Worm (Caenorhabditis elegans) whole organism, L3 larva: ENCODE measurements around the gene spe-26.

Experiments
- R02D3.7 ChIP-seq: fragments of 150-350 bp; optimal IDR thresholded peaks from 2 replicates; lab custom pipeline; 2014; ENCODE audit warnings: missing biosample characterization, missing genetic modification characterization
- aly-2 ChIP-seq: fragments of 150-350 bp; optimal IDR thresholded peaks from 2 replicates; lab custom pipeline; 2014; ENCODE audit warnings: missing biosample characterization, missing genetic modification characterization
- ama-1 ChIP-seq: fragments of 150-350 bp; optimal IDR thresholded peaks from 2 replicates; lab custom pipeline; 2018
- ceh-16 ChIP-seq: sonication (generic microtip); optimal IDR thresholded peaks from 2 replicates; lab custom pipeline; 2017; ENCODE audit warnings: missing biosample characterization, missing genetic modification characterization
- ceh-28 ChIP-seq: fragments of 150-350 bp; optimal IDR thresholded peaks from 2 replicates; lab custom pipeline; 2014; ENCODE audit warnings: missing biosample characterization, missing genetic modification reagents, missing genetic modification characterization
- ceh-82 ChIP-seq: fragments of 150-350 bp; optimal IDR thresholded peaks from 2 replicates; lab custom pipeline; 2014; ENCODE audit warnings: missing biosample characterization, missing genetic modification characterization
- daf-12 ChIP-seq: fragments of 150-350 bp; optimal IDR thresholded peaks from 2 replicates; lab custom pipeline; 2014; ENCODE audit warnings: missing biosample characterization, missing genetic modification reagents, missing genetic modification characterization
- egl-27 ChIP-seq: sonication (generic microtip); optimal IDR thresholded peaks from 4 replicates; lab custom pipeline; 2017; ENCODE audit warnings: missing biosample characterization, missing genetic modification reagents, missing genetic modification characterization
- egl-5 ChIP-seq: fragments of 150-350 bp; optimal IDR thresholded peaks from 2 replicates; lab custom pipeline; 2017; ENCODE audit warnings: missing biosample characterization, missing genetic modification reagents, missing genetic modification characterization, inconsistent platforms
- elt-1 ChIP-seq: fragments of 150-350 bp; optimal IDR thresholded peaks from 2 replicates; lab custom pipeline; 2014; ENCODE audit warnings: missing biosample characterization, missing genetic modification characterization
- elt-2 ChIP-seq: sonication (generic microtip); optimal IDR thresholded peaks from 2 replicates; lab custom pipeline; 2016; ENCODE audit warnings: missing genetic modification reagents, mild to moderate bottlenecking, missing genetic modification characterization, missing compliant biosample characterization
- elt-3 ChIP-seq, 3 experiments: fragments of 150-350 bp in 1 of 3; sonication (generic microtip) in 2 of 3; optimal IDR thresholded peaks; 2 replicates in 2 of 3; 4 replicates in 1 of 3; lab custom pipeline; 2014 to 2017; ENCODE audit warnings: missing biosample characterization in 3 of 3, missing genetic modification characterization in 3 of 3
- fkh-10 ChIP-seq: sonication (generic microtip); optimal IDR thresholded peaks from 2 replicates; lab custom pipeline; 2017; ENCODE audit warnings: missing biosample characterization, missing genetic modification reagents, missing genetic modification characterization
- fkh-2 ChIP-seq: fragments of 150-350 bp; optimal IDR thresholded peaks from 2 replicates; lab custom pipeline; 2014; ENCODE audit warnings: missing biosample characterization, missing genetic modification reagents, missing genetic modification characterization
- hmg-11 ChIP-seq: sonication (generic microtip); optimal IDR thresholded peaks from 2 replicates; lab custom pipeline; 2016; ENCODE audit warnings: missing genetic modification characterization, missing compliant biosample characterization
- jun-1 ChIP-seq: fragments of 150-350 bp; optimal IDR thresholded peaks from 2 replicates; lab custom pipeline; 2014; ENCODE audit warnings: missing biosample characterization, missing genetic modification reagents, missing genetic modification characterization
- lin-15B ChIP-seq: fragments of 150-350 bp; optimal IDR thresholded peaks from 2 replicates; lab custom pipeline; 2014; ENCODE audit warnings: missing biosample characterization, missing genetic modification characterization
- lin-39 ChIP-seq: fragments of 150-350 bp; optimal IDR thresholded peaks from 2 replicates; lab custom pipeline; 2018; ENCODE audit warnings: missing biosample characterization, missing genetic modification reagents, missing genetic modification characterization
- nfya-1 ChIP-seq: sonication (generic microtip); optimal IDR thresholded peaks from 2 replicates; lab custom pipeline; 2017; ENCODE audit warnings: missing genetic modification characterization, mild to moderate bottlenecking, missing compliant biosample characterization, antibody characterized with exemption, moderate library complexity; ENCODE audit not compliant: insufficient read depth
- nhr-11 ChIP-seq: fragments of 150-350 bp; optimal IDR thresholded peaks from 2 replicates; lab custom pipeline; 2014; ENCODE audit warnings: missing biosample characterization, missing genetic modification characterization
- nhr-12 ChIP-seq: fragments of 150-350 bp; optimal IDR thresholded peaks from 2 replicates; lab custom pipeline; 2014; ENCODE audit warnings: missing biosample characterization, missing genetic modification characterization
- nhr-237 ChIP-seq: fragments of 150-350 bp; optimal IDR thresholded peaks from 2 replicates; lab custom pipeline; 2014; ENCODE audit warnings: missing biosample characterization, missing genetic modification characterization
- nhr-25 ChIP-seq: sonication (generic microtip); optimal IDR thresholded peaks from 2 replicates; lab custom pipeline; 2017; ENCODE audit warnings: missing biosample characterization, missing genetic modification characterization
- nhr-28 ChIP-seq: fragments of 150-350 bp; optimal IDR thresholded peaks from 2 replicates; lab custom pipeline; 2014; ENCODE audit warnings: missing biosample characterization, missing genetic modification characterization
- nhr-67 ChIP-seq: fragments of 150-350 bp; optimal IDR thresholded peaks from 2 replicates; lab custom pipeline; 2014; ENCODE audit warnings: missing biosample characterization, missing genetic modification characterization
- nhr-77 ChIP-seq: fragments of 150-350 bp; optimal IDR thresholded peaks from 2 replicates; lab custom pipeline; 2014; ENCODE audit warnings: missing biosample characterization, missing genetic modification characterization
- pha-4 ChIP-seq: fragments of 150-350 bp; optimal IDR thresholded peaks from 2 replicates; lab custom pipeline; 2014; ENCODE audit warnings: missing biosample characterization, missing genetic modification reagents, missing genetic modification characterization
- sea-2 ChIP-seq: fragments of 150-350 bp; sonication (generic microtip); optimal IDR thresholded peaks from 4 replicates; lab custom pipeline; 2014; ENCODE audit warnings: missing biosample characterization, missing genetic modification reagents, missing genetic modification characterization
- skn-1 ChIP-seq: fragments of 150-350 bp; optimal IDR thresholded peaks from 2 replicates; lab custom pipeline; 2014; ENCODE audit warnings: missing biosample characterization, missing genetic modification characterization
- snpc-4 ChIP-seq: fragments of 150-350 bp; optimal IDR thresholded peaks from 2 replicates; lab custom pipeline; 2014; ENCODE audit warnings: missing biosample characterization, missing genetic modification characterization
- tbx-2 ChIP-seq: sonication (generic microtip); optimal IDR thresholded peaks from 2 replicates; lab custom pipeline; 2016; ENCODE audit warnings: mild to moderate bottlenecking, missing genetic modification characterization, missing compliant biosample characterization
- unc-39 ChIP-seq: sonication (generic microtip); optimal IDR thresholded peaks from 4 replicates; lab custom pipeline; 2017; ENCODE audit warnings: missing biosample characterization, missing genetic modification characterization
- unc-62 ChIP-seq: fragments of 150-350 bp; sonication (generic microtip); optimal IDR thresholded peaks from 4 replicates; lab custom pipeline; 2014; ENCODE audit warnings: missing biosample characterization, missing genetic modification reagents, missing genetic modification characterization
- zag-1 ChIP-seq: fragments of 150-350 bp; optimal IDR thresholded peaks from 2 replicates; lab custom pipeline; 2014; ENCODE audit warnings: missing biosample characterization, missing genetic modification characterization
- ztf-4 ChIP-seq: fragments of 150-350 bp; optimal IDR thresholded peaks from 2 replicates; lab custom pipeline; 2014; ENCODE audit warnings: missing biosample characterization, missing genetic modification characterization

spe-26 gene

DNA sequence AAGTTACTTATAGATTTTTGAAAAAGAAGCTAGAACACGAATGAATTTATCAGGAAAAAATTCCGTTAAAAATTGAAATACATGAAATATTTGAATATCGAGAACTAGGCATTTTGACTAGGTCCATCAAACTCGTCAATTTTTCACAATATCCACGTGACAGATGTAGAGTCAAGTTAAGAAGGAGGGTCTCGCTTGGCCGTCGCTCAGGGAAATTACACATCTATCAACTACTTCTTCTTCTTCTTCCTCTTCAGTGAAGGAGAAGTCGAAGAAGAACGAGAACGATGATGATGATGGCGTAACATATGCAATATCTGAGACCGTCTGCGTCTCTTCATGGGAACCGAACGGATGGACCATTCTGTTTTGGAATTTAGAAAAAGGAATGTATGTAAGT is 28.2 kb upstream of the spe-26 start:
- TF ChIP-seq egl-5 (no peak), lin-39 (tag; lab: Kevin White, UChicago) (peak; percentile 73), unc-62 (GFP tag; lab: Kevin White, UChicago) (peak; percentile 31)

- no peak for TF ChIP-seq fkh-2 (tag; lab: Kevin White, UChicago)
- no peak for TF ChIP-seq nhr-67 (tag; lab: Kevin White, UChicago)
Measured at ce11 chrIV:10417781-10418180, 26.1 kb upstream of the spe-26 start, which contains the start of gene F13B12.6. Gene F13B12.6, minus strand, starts transcription at chrIV:10417881.

- TF ChIP-seq jun-1 (tag; lab: Kevin White, UChicago) (no peak), nhr-237 (tag; lab: Kevin White, UChicago) (no peak), nhr-25 (tag; lab: Kevin White, UChicago) (no peak), hmg-11 (tag; lab: Kevin White, UChicago) (no peak), nhr-28 (tag; lab: Kevin White, UChicago) (no peak), elt-3 (tag; optimal IDR thresholded peaks at IDR 0.05; lab: Kevin White, UChicago) (no peak), nfya-1 (tag; lab: Kevin White, UChicago) (no peak), egl-27 (no peak), ama-1 (lab: Kevin White, UChicago) (no peak), fkh-10 (GFP tag; lab: Kevin White, UChicago) (no peak), unc-62 (GFP tag; lab: Kevin White, UChicago) (no peak), elt-1 (no peak), skn-1 (no peak), R02D3.7 (no peak), ztf-4 (tag; lab: Kevin White, UChicago) (no peak), ceh-82 (tag; lab: Kevin White, UChicago) (no peak)
- TF ChIP-seq, all 47 proteins: peak for 0
Measured at ce11 chrIV:10413828-10414227, 22.1 kb upstream of the spe-26 start, which contains the start of gene R10H10.7. Gene R10H10.7, minus strand, starts transcription at chrIV:10413928.

ce11 chrIV:10409377-10409776 is 17.6 kb upstream of the spe-26 start, which contains the start of gene rfk-1:
Gene rfk-1, minus strand, starts transcription at chrIV:10409477.
- no peak for TF ChIP-seq fkh-2 (tag; lab: Kevin White, UChicago)
- TF ChIP-seq ceh-82 (tag; lab: Kevin White, UChicago), result no peak
- no peak for TF ChIP-seq unc-39 (tag; lab: Kevin White, UChicago)
- TF ChIP-seq nhr-11, result no peak
- no peak for TF ChIP-seq ama-1 (lab: Kevin White, UChicago)
- TF ChIP-seq ceh-28 (tag; lab: Kevin White, UChicago), result no peak
- TF ChIP-seq aly-2 (tag; lab: Kevin White, UChicago), result no peak
- TF ChIP-seq jun-1 (tag; lab: Kevin White, UChicago), result no peak
- no peak for TF ChIP-seq elt-2 (tag; lab: Kevin White, UChicago)
- TF ChIP-seq nfya-1 (tag; lab: Kevin White, UChicago), result no peak
- no peak for TF ChIP-seq lin-15B
- no peak for TF ChIP-seq sea-2
- TF ChIP-seq nhr-67 (tag; lab: Kevin White, UChicago), result no peak
- TF ChIP-seq nhr-28 (tag; lab: Kevin White, UChicago), result no peak
- no peak for TF ChIP-seq pha-4 (tag; lab: Kevin White, UChicago)
- no peak for TF ChIP-seq nhr-12
- no peak for TF ChIP-seq daf-12 (tag; lab: Kevin White, UChicago)
- no peak for TF ChIP-seq R02D3.7
- no peak for TF ChIP-seq unc-62 (GFP tag; lab: Kevin White, UChicago)
- TF ChIP-seq nhr-77 (tag; lab: Kevin White, UChicago), result no peak

DNA sequence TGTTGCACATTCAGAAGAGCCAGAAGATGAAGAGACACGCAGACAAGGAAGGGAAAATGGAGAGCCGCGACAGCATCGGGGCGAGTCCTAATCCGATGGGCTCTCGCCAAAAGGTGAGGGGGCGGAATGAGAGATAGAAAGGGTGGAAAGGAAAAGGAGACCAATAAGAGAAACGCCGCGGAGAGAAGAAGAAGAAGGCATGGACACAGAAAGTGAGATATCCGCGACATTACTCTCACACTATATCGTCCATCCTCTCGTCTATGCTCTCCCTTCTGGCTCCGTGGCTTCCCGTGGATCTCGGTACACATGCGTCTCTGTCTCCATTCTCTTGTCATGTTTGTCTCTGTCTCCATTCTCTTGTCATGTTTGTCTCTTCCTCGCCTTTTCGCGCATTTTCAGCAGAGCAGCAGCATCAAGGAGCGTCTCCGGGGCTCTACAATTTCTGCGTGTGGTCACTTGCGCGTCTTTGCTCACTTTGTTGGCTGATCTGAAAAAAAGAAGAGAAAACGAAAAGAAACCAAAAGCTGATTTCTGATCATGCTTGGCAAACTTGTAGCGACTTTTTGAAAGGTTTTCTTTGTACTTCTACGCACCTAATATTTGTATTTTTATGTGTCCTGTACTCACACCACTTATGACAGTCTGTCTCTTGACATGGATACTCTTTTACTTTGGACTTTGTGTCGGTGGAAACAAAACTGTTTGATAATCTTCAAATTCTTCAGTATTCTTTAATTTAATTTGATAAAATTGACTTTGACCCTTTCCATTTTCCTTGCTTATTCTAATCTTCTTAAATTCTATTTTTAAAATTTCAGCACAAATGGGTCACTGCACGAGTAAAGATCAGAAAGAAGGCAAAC is 11.7 kb upstream of the spe-26 start, which contains the start of gene gpa-7:
gpa-7 (plus strand) TSS at position 816 of the 866 bp plus-strand sequence.
- TF ChIP-seq snpc-4 (tag; lab: Kevin White, UChicago) (peak; percentile 54), lin-39 (tag; lab: Kevin White, UChicago) (peak; percentile 68), lin-15B (peak; percentile 27), nhr-11 (no peak), R02D3.7 (no peak), nhr-28 (tag; lab: Kevin White, UChicago) (no peak), fkh-10 (GFP tag; lab: Kevin White, UChicago) (peak; percentile 71), ceh-82 (tag; lab: Kevin White, UChicago) (no peak), nfya-1 (tag; lab: Kevin White, UChicago) (peak; percentile 87), unc-62 (GFP tag; lab: Kevin White, UChicago) (peak; percentile 47), ama-1 (lab: Kevin White, UChicago) (no peak), ceh-16 (tag; lab: Kevin White, UChicago) (no peak), sea-2 (peak; percentile 36), tbx-2 (tag; lab: Kevin White, UChicago) (peak; percentile 69), zag-1 (peak; percentile 24), hmg-11 (tag; lab: Kevin White, UChicago) (peak; percentile 79)
